Fruit fly (Drosophila melanogaster) whole organism: ENCODE results near the gene CG9016.

Source experiments
- Dll ChIP-seq: fragments of >200 bp; optimal IDR thresholded peaks from 2 replicates; lab custom pipeline; 2017
- usp ChIP-seq: fragments of >200 bp; optimal IDR thresholded peaks from 2 replicates; lab custom pipeline; 2017; ENCODE audit warnings: missing biosample characterization, missing genetic modification characterization, mixed read lengths

- no peak for TF ChIP-seq Dll (lab: Kevin White, UChicago)
- TF ChIP-seq usp (GFP tag; lab: Kevin White, UChicago) = no peak
Observed at dm6 chr2L:5961169-5961918, 37.9 kb upstream of the CG9016 start.
